Worm (Caenorhabditis elegans): ENCODE results near the gene R05G6.4.

Gene R05G6.4

DNA sequence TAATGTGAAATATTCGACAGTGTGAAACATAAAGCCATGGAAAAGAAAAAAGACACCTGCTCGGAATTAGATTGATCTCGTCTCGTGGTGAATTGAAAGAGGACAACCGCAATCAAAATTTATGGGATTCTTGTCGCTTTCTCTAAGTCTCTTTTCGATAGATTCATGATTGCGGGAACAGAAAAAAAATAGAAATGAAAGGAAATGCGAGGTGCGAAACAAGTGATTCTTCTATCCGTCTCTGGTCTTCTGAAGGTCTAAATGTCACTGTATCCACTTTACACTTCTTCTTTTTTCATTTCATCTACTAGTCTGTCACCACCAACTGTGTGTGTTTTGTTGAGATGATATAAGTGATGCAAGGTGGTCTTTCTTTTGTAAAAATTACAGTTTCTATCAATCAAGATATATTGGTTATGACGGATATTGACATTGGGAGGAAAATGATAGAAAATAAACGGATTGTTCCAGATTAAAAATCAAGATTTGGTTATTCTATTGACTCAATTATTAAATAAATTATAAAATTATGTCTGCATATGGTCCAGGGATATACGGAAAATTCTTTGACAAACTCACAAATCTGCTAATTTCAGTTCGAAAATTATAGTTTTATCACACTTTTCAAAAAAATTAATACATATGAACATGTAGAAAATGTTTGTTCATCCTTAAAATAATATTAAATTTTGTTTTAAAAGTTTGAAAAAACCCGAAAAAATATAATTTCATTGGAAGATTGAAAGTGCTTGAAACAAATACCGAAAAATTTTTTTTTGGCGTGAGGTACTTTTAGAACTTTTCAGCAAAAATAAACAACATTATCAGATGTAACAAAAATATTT is 17.4 kb downstream of the R05G6.4 start:
- no peak for TF ChIP-seq unc-62 (GFP tag; optimal IDR thresholded peaks at IDR 0.05)

DNA sequence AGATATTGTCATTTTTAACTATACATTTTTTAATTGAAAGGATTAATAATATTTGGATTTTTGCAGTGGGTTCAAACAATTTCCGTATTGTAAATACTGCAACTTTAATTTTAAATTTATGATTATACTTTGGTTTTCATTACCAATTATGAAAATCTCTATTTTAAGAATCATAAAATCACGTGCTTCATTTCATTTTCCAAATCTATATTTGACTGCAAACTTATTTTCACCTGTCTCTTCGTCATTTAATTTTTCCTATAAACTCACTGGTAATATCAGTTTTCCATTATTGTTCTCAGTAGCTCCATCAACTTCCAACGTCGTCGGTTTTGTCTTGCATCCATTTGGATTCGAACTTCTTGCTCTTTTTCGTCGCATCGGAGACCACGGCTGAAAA is 19.3 kb downstream of the R05G6.4 start, which contains the start of gene R05G6.1:
TSS of gene R05G6.1 (plus strand) at position 301 of the 400 bp plus-strand sequence.
- TF ChIP-seq unc-62 (GFP tag; optimal IDR thresholded peaks at IDR 0.05) = no peak

DNA sequence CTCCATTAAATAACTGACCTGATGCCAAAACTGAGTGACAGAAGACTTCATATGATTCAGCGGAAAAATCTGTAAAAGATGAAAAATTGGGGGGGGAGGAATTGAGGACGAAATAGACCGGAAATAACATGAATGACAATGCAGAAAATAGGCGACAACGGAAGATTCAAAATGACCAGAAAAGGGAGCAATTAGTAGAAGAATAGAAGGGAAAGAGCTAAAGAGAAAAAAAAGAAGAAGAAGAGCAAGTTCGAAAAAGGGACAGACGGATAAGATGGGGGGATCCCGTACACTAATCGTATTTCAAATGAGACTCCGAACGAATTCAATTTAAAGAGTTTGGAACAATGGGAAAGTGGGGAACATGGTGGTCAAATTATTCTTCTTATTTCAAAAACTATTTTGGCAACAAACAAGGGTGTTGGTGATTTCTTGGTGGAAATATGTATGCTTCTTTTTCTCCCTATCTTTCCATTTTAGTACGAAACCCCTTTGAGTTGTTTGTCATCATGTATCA is 29.5 kb downstream of the R05G6.4 start, which contains the start of gene R05G6.10:
TSS of gene R05G6.10 (minus strand) at position 51 of the 517 bp plus-strand sequence.
- no peak for TF ChIP-seq unc-62 (GFP tag; optimal IDR thresholded peaks at IDR 0.05)

DNA sequence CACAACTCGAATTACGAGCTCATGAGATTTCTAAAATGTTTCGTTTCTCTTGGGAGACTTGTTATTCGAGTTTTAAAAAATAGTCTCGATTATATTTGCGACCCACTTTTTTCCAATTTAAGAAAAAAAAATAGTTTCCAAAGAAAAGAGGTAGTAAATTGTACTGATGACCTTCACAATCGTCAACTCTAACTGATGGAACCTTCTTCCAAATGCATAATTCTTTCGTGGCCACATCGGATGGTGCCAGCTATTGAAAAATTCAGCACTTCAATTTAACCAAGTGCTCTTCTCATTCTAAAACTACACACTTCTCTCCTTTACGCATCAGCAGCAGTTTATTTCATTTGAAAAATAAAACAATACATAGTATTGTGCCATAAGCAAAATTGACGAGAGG is 30.6 kb downstream of the R05G6.4 start:
- no peak for TF ChIP-seq unc-62 (GFP tag; optimal IDR thresholded peaks at IDR 0.05)

DNA sequence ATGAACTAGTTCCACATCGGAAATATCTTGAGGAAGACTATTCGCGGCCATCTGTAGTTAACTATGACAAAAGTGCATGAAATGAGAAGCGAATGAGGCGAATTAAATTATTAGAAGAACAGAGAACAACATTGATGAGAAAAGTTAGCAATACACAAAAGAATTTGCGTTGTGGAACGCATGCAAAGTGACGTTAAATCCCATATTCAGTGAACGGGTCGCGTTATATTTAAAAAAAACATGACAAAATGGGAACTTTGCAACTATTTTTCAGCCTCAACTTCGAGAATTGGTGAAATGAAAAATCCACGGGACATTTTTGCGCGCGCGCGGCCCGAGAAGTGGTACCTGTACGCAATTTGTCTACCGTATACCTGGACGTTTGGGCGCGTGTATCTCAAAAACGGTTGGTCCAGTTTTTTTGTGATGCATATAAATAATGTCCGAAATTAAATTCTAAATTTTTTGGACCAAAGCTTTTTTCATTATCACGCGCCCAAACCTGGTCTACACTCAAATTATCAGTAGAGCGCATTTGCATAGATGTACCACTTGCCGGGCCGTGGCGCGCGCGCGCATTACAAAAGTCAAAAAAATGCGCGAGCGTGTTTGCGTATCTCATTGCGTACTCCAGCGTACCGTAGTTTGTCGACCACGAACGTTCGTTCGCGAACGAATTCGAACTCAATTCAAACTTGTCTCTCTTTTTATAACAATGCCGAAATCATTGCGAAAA is 35.0 kb downstream of the R05G6.4 start, which contains the start of the genes cdd-2 and oef-1:
TSS of gene cdd-2 (minus strand) at position 51 of the 736 bp plus-strand sequence.
TSS of gene oef-1 (plus strand) at position 575 of the 736 bp plus-strand sequence.
- no peak for TF ChIP-seq unc-62 (GFP tag; optimal IDR thresholded peaks at IDR 0.05)

DNA sequence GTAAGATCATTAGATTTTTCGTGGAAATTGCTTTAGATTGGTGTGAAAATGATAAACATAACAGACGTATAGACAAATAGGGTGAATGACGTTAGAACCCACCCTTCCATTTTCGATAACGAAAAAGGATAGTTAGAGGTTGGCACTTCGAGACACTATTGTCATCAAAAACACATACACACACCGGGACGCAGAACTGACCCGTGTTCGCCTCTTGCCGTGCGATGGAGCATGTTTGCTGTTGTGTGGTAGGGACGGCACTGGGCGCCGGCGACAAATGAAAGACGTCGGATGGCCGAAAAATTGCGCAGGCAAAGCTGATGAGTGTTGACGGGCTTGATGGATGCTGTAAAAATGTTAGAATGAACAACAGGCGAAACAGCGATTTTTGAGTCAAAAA is 36.8 kb downstream of the R05G6.4 start:
- no peak for TF ChIP-seq unc-62 (GFP tag; optimal IDR thresholded peaks at IDR 0.05)

DNA sequence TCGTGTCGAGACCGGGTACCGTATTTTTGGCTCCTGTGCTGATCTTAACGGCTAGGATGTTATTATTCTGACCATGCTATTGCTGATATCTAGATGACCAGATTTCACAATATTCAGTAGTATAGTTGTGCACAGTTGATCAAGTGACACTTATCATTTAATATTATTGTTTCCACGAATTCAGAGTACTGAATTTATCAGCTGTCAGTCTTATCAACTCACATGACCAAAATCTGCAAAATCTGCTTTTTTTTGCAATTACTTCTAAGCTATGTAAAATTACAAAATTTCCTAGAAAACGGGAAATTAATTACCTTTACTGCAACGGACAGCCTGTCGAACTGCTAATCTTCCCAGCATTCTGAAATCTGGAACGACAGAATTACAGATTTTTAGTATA is 37.4 kb downstream of the R05G6.4 start, which contains the start of gene pam-1:
TSS of gene pam-1 (minus strand) at position 368 of the 400 bp plus-strand sequence.
- no peak for TF ChIP-seq unc-62 (GFP tag; optimal IDR thresholded peaks at IDR 0.05)

DNA sequence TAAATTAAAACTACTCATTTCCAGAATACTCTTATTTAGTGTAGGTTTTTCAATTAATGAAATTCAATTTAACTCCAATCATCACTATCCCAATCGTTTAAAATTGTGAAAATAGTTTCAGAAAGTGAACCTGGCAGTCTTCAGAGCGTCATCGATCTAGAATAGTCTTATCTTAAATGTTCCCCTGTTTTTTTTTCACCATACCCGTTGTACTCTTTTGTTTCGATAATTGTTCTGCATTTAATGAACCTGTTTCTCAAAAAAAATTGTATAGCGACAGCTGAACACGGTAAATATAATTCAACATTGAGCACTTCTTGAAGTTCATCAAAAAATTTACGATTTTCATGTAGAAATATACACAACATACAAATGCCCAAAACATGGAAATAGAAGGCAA is 38.2 kb downstream of the R05G6.4 start:
- TF ChIP-seq unc-62 (GFP tag; optimal IDR thresholded peaks at IDR 0.05) = no peak

DNA sequence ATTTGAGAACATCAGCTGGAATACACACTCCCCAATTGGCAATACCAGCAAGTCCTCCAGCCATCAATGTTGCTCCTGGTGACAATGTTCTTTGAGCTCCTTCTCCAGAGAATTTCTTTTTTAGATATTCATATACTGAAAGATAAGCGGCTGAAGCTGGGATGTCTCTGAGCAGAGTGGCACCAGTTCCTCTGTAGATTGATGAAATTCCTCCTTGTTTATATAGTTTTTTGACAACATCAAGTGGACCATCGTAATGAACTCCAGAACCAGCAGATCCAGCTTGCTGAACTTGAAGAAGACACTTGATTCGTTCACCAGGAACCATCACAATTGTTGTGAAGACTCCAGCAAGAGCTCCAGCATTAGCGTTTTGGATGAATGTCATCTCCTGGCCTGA is 39.1 kb downstream of the R05G6.4 start:
- no peak for TF ChIP-seq unc-62 (GFP tag; optimal IDR thresholded peaks at IDR 0.05)

DNA sequence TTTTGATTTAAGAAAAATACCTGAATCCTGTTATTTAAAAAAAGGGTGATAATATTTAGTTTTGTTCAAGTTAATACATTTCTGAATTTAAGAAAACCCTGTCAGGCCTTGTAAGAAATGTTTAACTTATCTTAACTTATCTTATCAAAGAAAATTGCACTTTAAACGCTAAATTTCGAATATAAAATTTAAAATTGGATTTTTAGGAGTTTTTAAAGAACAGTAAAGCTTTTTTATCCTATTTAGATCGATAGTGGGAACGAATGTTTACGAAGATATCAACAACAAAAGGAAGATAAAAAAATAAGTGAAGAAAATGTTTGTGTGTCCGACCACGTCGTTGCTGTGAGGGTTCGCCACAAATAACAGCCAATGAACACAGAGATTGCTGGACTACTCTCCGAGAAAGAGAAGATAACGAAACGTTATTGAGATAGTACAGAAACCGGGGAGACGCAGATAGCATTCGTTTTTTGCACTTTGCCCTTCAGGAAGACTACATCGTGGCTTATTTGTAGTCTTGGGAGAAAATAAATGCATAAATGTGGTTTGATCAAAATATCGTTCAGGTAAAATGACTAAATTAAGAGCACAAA is 40.0 kb downstream of the R05G6.4 start, which contains the start of gene dif-1:
TSS of gene dif-1 (minus strand) at position 51 of the 596 bp plus-strand sequence.
- TF ChIP-seq unc-62 (GFP tag; optimal IDR thresholded peaks at IDR 0.05) = no peak

DNA sequence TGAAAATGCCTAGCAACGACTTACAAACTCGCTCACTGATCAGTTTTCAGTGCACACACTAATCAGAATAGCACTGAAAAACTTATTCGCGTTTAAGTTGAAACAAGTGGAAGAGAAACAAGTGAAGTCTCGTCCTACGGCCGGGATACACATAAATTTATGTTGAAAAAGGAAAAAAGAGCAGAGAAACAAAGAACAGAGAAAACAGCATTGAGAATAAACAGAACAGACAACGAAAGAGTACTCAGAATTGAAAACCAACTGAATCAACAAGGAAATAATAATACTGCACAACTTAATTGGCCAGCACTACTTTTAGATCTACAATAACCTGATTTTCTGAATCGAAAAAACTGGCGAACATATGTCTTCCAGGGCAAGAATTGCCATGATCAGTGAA is 41.3 kb downstream of the R05G6.4 start, which contains the start of gene F49E8.6:
TSS of gene F49E8.6 (minus strand) at position 317 of the 400 bp plus-strand sequence.
- no peak for TF ChIP-seq unc-62 (GFP tag; optimal IDR thresholded peaks at IDR 0.05)

DNA sequence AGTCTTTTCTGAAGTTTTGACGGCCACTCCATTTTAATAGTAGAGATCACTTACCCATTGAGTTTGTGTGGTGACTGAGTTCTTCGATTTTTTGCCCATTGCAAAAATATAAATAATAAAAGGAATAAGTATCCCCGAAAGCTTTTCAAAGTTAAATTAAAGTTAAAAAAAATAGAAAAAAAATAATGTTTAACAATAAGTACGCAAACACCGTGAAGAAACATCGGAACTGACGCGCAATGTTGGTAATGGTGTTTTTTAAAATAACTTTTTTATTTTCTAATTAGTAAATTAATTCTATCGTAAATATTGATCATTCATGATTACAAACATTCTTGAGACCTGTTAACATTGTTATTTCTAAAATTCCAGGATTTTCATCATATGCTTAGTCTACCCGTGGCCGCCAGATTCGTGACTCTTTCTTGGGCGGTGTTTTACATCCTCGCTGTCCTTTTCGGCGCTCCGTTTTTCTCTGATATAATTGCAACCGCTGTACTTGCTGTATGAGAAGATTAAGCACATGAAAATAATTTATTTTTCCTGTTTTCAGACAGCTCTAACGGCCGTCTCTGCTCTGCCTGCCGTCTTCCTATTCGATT is 43.3 kb downstream of the R05G6.4 start, which contains the start of the genes F49E8.7, F49E8.8 and nprl-2:
TSS of gene F49E8.7 (minus strand) at position 101 of the 602 bp plus-strand sequence.
TSS of gene F49E8.8 (plus strand) at position 373 of the 602 bp plus-strand sequence.
TSS of gene nprl-2 (plus strand) at position 552 of the 602 bp plus-strand sequence.
- TF ChIP-seq unc-62 (GFP tag; optimal IDR thresholded peaks at IDR 0.05) = no peak

DNA sequence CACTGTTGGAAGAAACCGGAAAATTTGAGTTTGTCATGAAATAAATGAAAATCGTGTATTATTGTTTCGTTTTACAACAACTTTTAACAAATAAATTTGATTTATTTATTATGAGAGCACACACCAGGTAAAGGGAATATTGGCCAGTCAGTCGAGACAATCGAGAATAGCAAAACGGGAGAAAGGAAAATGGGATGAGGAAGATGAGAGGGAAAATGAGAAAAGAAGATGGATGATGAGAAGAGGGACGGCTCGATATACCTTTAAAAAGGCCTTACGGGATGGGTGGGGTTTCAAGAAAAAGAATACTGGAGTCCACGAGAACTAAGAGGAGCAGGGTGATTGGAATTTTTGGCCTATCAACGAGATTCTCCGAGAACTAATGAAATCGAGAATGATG is 45.6 kb downstream of the R05G6.4 start:
- no peak for TF ChIP-seq unc-62 (GFP tag; optimal IDR thresholded peaks at IDR 0.05)

DNA sequence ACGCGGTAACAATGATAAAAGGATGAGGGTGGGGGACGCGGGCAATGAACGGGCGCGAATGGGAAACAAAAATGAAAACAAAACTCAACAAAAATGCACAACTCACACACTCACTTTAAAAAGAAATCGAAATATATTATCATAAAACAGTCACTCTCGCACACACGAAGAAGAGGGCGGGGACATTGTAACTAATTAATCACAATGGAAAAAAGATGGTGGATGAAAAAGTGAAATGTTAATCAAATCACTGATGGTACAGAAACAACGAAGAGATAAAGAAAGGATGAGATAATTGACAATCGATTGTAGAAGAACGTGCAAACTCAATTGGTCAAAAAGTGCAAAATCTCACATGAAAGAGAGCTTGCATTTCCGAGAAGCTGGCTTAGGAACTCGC is 46.2 kb downstream of the R05G6.4 start:
- TF ChIP-seq unc-62 (GFP tag; optimal IDR thresholded peaks at IDR 0.05) = no peak

DNA sequence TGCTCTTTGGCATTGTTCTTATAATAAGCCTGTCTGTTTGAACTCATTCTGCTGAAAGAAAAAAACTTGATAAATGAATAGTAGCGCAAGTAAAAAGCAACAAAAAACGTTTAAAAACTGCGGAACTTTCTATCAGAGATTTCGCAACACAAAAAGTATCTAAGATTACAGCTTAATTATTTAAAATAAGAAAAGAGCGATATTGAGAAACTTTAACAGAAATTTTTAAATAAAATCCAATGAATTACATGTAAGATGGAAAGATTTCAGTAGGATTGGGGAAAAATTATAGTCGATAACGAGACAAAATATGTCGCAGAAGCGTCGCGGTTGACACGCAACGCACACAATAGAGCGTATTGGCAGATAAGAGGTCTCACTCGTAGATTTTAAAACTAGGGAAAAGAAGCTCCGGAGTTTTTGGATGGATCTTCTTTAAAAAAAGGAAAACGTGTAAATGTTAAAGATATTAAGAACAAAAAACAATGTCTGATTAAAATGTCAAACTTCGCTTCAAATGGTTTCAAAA is 48.6 kb downstream of the R05G6.4 start, which contains the start of gene ima-3:
TSS of gene ima-3 (minus strand) at position 51 of the 529 bp plus-strand sequence.
- TF ChIP-seq unc-62 (GFP tag; optimal IDR thresholded peaks at IDR 0.05) = no peak

Data from whole organism, dauer.